Worm (Caenorhabditis elegans) whole organism, mixed stage, embryonic: ENCODE measurements around the gene dhcr-24.

Experiments
- M03D4.4 ChIP-seq: sonication (generic microtip); optimal IDR thresholded peaks from 2 replicates; lab custom pipeline; 2017; ENCODE audit warnings: mild to moderate bottlenecking, missing genetic modification characterization, missing compliant biosample characterization
- bed-3 ChIP-seq: fragments of 200-800 bp; sonication (Bioruptor generic); optimal IDR thresholded peaks from 3 replicates; lab custom pipeline; 2018; ENCODE audit warnings: mild to moderate bottlenecking, missing genetic modification characterization, moderate library complexity, missing compliant biosample characterization
- blmp-1 ChIP-seq: fragments of 150-350 bp; optimal IDR thresholded peaks from 2 replicates; lab custom pipeline; 2014; ENCODE audit warnings: missing biosample characterization, missing genetic modification characterization
- ceh-39 ChIP-seq: fragments of 150-350 bp; optimal IDR thresholded peaks from 2 replicates; lab custom pipeline; 2014; ENCODE audit warnings: missing biosample characterization, missing genetic modification characterization
- ceh-43 ChIP-seq: fragments of 200-800 bp; sonication (Bioruptor generic); optimal IDR thresholded peaks from 2 replicates; lab custom pipeline; 2018; ENCODE audit warnings: mild to moderate bottlenecking, missing genetic modification characterization, moderate library complexity, missing compliant biosample characterization
- ceh-83 ChIP-seq: fragments of 200-800 bp; sonication (Bioruptor generic); optimal IDR thresholded peaks from 2 replicates; lab custom pipeline; 2018; ENCODE audit warnings: mild to moderate bottlenecking, missing genetic modification characterization, missing compliant biosample characterization
- ces-1 ChIP-seq: fragments of 150-350 bp; optimal IDR thresholded peaks from 2 replicates; lab custom pipeline; 2014; ENCODE audit warnings: missing biosample characterization, missing genetic modification reagents, missing genetic modification characterization
- drap-1 ChIP-seq: fragments of 200-800 bp; sonication (Bioruptor generic); optimal IDR thresholded peaks from 3 replicates; lab custom pipeline; 2018; ENCODE audit warnings: mild to moderate bottlenecking, missing genetic modification characterization, missing compliant biosample characterization
- elt-1 ChIP-seq: sonication (generic microtip); optimal IDR thresholded peaks from 2 replicates; lab custom pipeline; 2017; ENCODE audit warnings: missing genetic modification characterization, mild to moderate bottlenecking, missing compliant biosample characterization, antibody characterized with exemption, moderate library complexity, borderline replicate concordance; ENCODE audit not compliant: insufficient read depth
- elt-3 ChIP-seq: fragments of 150-350 bp; optimal IDR thresholded peaks from 2 replicates; lab custom pipeline; 2014; ENCODE audit warnings: missing biosample characterization, missing genetic modification characterization
- flh-1 ChIP-seq: fragments of 200-800 bp; sonication (Bioruptor generic); optimal IDR thresholded peaks from 2 replicates; lab custom pipeline; 2018; ENCODE audit warnings: mild to moderate bottlenecking, missing genetic modification characterization, moderate library complexity, missing compliant biosample characterization
- ham-2 ChIP-seq: fragments of 200-800 bp; sonication (Bioruptor generic); optimal IDR thresholded peaks from 2 replicates; lab custom pipeline; 2018; ENCODE audit warnings: mild to moderate bottlenecking, missing genetic modification characterization, missing compliant biosample characterization
- hlh-1 ChIP-seq: fragments of 150-350 bp; optimal IDR thresholded peaks from 2 replicates; lab custom pipeline; 2014; ENCODE audit warnings: missing biosample characterization, missing genetic modification reagents, missing genetic modification characterization
- lin-13 ChIP-seq: fragments of 150-350 bp; optimal IDR thresholded peaks from 2 replicates; lab custom pipeline; 2014; ENCODE audit warnings: missing biosample characterization, missing genetic modification characterization
- lin-32 ChIP-seq: fragments of 200-800 bp; sonication (Bioruptor generic); optimal IDR thresholded peaks from 2 replicates; lab custom pipeline; 2018; ENCODE audit warnings: mild to moderate bottlenecking, missing genetic modification characterization, missing compliant biosample characterization
- mab-5 ChIP-seq: fragments of 150-350 bp; optimal IDR thresholded peaks from 2 replicates; lab custom pipeline; 2014; ENCODE audit warnings: missing biosample characterization, missing genetic modification characterization
- mep-1 ChIP-seq: fragments of 150-350 bp; optimal IDR thresholded peaks from 2 replicates; lab custom pipeline; 2017; ENCODE audit warnings: missing biosample characterization, missing genetic modification reagents, missing genetic modification characterization, inconsistent platforms
- mls-2 ChIP-seq: sonication (generic microtip); optimal IDR thresholded peaks from 2 replicates; lab custom pipeline; 2016; ENCODE audit warnings: mild to moderate bottlenecking, missing genetic modification characterization, moderate library complexity, missing compliant biosample characterization
- nhr-2 ChIP-seq: fragments of 150-350 bp; optimal IDR thresholded peaks from 2 replicates; lab custom pipeline; 2014; ENCODE audit warnings: missing biosample characterization, missing genetic modification characterization
- nhr-237 ChIP-seq: fragments of 150-350 bp; optimal IDR thresholded peaks from 2 replicates; lab custom pipeline; 2014; ENCODE audit warnings: missing biosample characterization, missing genetic modification characterization
- nhr-28 ChIP-seq: fragments of 150-350 bp; optimal IDR thresholded peaks from 2 replicates; lab custom pipeline; 2014; ENCODE audit warnings: missing biosample characterization, missing genetic modification characterization
- nhr-76 ChIP-seq: sonication (generic microtip); optimal IDR thresholded peaks from 2 replicates; lab custom pipeline; 2017; ENCODE audit warnings: missing biosample characterization, missing genetic modification characterization
- pha-4 ChIP-seq: fragments of 150-350 bp; optimal IDR thresholded peaks from 2 replicates; lab custom pipeline; 2018; ENCODE audit warnings: missing biosample characterization, missing genetic modification reagents, missing genetic modification characterization
- sptf-1 ChIP-seq: sonication (generic microtip); optimal IDR thresholded peaks from 2 replicates; lab custom pipeline; 2017; ENCODE audit warnings: mild to moderate bottlenecking, missing genetic modification characterization, moderate library complexity, missing compliant biosample characterization
- tbx-8 ChIP-seq: fragments of 200-800 bp; sonication (Bioruptor generic); optimal IDR thresholded peaks from 2 replicates; lab custom pipeline; 2018; ENCODE audit warnings: mild to moderate bottlenecking, missing genetic modification characterization, moderate library complexity, missing compliant biosample characterization
- unc-120 ChIP-seq: sonication (generic microtip); optimal IDR thresholded peaks from 2 replicates; lab custom pipeline; 2017; ENCODE audit warnings: missing genetic modification characterization, missing compliant biosample characterization; ENCODE audit not compliant: poor library complexity, severe bottlenecking
- unc-62 ChIP-seq: fragments of 150-350 bp; optimal IDR thresholded peaks from 2 replicates; lab custom pipeline; 2014; ENCODE audit warnings: missing biosample characterization, missing genetic modification reagents, missing genetic modification characterization
- zip-8 ChIP-seq: fragments of 150-350 bp; optimal IDR thresholded peaks from 2 replicates; lab custom pipeline; 2014; ENCODE audit warnings: missing biosample characterization, missing genetic modification characterization
- ztf-11 ChIP-seq: fragments of 150-350 bp; optimal IDR thresholded peaks from 2 replicates; lab custom pipeline; 2014; ENCODE audit warnings: missing biosample characterization, missing genetic modification characterization

The dhcr-24 gene

DNA sequence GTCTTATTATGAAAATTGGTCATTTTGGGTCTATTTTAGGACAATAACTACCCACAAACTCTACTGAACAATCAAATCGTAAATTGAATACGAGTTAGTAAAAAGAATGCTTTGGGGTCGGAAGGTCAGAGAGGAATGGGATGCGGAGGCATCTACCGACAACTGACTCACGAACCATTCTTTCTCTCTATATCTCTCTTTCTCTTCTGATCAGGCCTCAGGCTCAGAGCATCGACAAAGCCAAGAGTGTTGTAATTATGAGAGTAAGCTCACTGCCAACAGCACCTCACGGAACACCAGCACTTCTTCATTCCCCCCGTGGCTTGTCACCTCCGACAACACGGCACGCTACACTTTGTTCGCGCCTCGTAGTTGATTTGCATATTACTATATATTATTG is 43.5 kb downstream of the dhcr-24 start (continued):
- TF ChIP-seq ztf-11 (tag; lab: Kevin White, UChicago) (no peak), nhr-28 (no peak)
- TF ChIP-seq, all 35 proteins: peak for 3

DNA sequence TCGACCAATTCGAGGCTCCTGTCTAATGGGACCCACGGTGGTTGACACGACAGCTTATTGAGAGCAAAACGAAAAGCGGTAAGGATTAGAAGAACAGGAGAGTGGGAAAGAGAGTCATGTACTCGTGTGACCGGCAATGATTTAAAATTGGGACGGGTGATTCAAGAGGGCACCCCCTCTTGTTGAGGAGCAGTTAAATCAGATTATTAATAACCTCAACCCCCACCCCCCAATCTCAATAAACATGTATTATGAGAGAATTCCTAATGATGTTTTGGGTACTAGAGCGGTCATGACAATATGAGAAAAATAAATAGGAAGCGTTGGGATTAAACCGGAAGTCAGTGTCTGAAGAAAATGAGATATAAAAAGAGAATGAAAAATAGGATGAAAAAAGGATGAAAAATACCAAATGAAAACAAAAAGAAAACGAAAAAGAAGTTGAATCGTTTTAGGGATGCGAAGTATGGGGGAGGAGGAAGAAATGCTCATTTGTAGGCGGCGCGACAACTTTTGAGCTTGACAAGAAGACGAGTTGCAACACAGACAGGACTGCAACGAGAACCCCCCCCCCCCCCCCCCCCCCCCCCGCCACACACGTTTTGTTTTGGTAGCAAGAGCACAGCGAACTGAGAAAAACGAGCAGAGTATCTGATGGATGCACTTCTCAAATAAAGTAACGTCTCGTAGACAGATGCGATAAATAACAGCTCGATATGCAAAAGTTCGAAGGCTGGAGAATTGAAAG is 46.8 kb downstream of the dhcr-24 start:
- TF ChIP-seq flh-1 (GFP tag; lab: Kevin White, UChicago) (no peak), sptf-1 (tag; lab: Kevin White, UChicago) (no peak), bed-3 (no peak), unc-62 (no peak), ces-1 (peak; percentile 75), lin-32 (no peak)

DNA sequence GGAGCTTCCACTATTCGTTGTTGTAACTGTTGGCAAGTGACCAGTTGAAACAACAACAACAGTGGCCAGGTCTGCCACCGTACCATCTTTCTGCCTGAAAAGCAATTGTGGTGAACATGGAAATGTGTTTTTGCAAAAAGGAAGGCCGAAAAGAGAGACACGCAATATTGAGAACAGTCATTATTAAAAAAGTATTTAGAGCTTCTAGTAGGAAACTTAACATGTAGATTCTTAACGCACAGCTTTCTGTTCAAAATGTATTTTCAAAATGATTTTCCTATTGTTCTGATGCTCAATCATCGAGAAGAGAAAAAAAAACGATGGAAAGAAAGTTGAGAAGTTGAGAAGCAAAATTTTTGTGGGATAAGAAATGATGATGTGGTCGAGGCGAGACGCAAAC is 48.7 kb downstream of the dhcr-24 start, which contains the start of gene syg-1:
syg-1 (minus strand) TSS at position 101 of the 400 bp plus-strand sequence.
- TF ChIP-seq ceh-43 (GFP tag; lab: Kevin White, UChicago) (no peak), mls-2 (tag; lab: Kevin White, UChicago) (no peak), sptf-1 (tag; lab: Kevin White, UChicago) (no peak), blmp-1 (no peak), tbx-8 (GFP tag; lab: Kevin White, UChicago) (no peak), zip-8 (tag; lab: Kevin White, UChicago) (no peak), lin-32 (no peak), bed-3 (no peak), unc-62 (no peak), nhr-2 (tag; lab: Kevin White, UChicago) (no peak), ceh-83 (GFP tag; lab: Kevin White, UChicago) (no peak), elt-3 (tag; lab: Kevin White, UChicago) (no peak), M03D4.4 (tag; lab: Kevin White, UChicago) (no peak), mab-5 (tag; lab: Kevin White, UChicago) (no peak), nhr-76 (no peak), lin-13 (tag; lab: Kevin White, UChicago) (no peak), ceh-39 (no peak), pha-4 (tag; lab: Kevin White, UChicago) (no peak), ces-1 (no peak), elt-1 (tag; lab: Kevin White, UChicago) (no peak)

DNA sequence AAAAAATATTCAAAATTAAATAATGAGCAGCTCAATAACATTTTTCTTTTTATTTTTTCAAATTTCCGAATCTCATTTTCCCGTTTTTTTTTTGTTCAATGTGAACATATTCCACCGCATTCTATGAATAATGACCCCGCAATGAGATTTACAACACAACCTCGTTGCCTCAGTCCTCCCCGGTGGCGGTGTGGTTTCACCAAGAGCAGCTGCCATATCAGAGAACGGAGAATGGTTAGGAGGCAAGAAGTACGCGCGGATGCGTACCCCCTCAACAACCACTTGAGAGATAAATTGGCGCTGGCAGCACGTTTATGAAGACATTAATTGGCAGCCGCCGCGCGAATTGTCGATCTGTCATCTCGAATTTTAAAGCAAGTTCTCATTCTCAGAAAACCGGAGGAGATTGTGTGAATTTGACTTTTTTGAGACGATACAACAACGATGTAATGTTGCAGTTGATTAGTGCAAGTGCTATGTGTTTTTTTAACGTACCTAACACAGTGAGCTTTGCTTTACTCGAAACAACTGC is 50.2 kb downstream of the dhcr-24 start:
- TF ChIP-seq elt-3 (tag; lab: Kevin White, UChicago) (no peak), hlh-1 (peak; percentile 95), lin-32 (no peak), mab-5 (tag; lab: Kevin White, UChicago) (no peak), blmp-1 (no peak), mls-2 (tag; lab: Kevin White, UChicago) (no peak), unc-120 (tag; lab: Kevin White, UChicago) (no peak), tbx-8 (GFP tag; lab: Kevin White, UChicago) (no peak), nhr-237 (tag; lab: Kevin White, UChicago) (no peak), mep-1 (no peak), nhr-2 (tag; lab: Kevin White, UChicago) (no peak), unc-62 (peak; percentile 42), M03D4.4 (tag; lab: Kevin White, UChicago) (no peak), elt-1 (tag; lab: Kevin White, UChicago) (no peak), ham-2 (GFP tag; lab: Kevin White, UChicago) (no peak), zip-8 (tag; lab: Kevin White, UChicago) (no peak), sptf-1 (tag; lab: Kevin White, UChicago) (no peak), pha-4 (tag; lab: Kevin White, UChicago) (no peak), drap-1 (no peak), lin-13 (tag; lab: Kevin White, UChicago) (no peak), ces-1 (peak; percentile 66), flh-1 (GFP tag; lab: Kevin White, UChicago) (no peak)
